Worm (Caenorhabditis elegans) whole organism, late embryonic: ENCODE results near the gene srx-120.
A peak's percentile ranks its signal among the peaks of the same experiment; 100 is the strongest.

Source experiments
- K09A11.1 ChIP-seq: sonication (generic microtip); optimal IDR thresholded peaks from 2 replicates; lab custom pipeline; 2017; ENCODE audit warnings: antibody characterized with exemption, mild to moderate bottlenecking, missing genetic modification characterization, missing compliant biosample characterization; ENCODE audit not compliant: insufficient read depth
- T23F11.4 ChIP-seq: fragments of 200-800 bp; sonication (Bioruptor generic); optimal IDR thresholded peaks from 2 replicates; lab custom pipeline; 2018; ENCODE audit warnings: mild to moderate bottlenecking, missing genetic modification characterization, missing compliant biosample characterization
- Y22D7AL.16 ChIP-seq: sonication (generic microtip); optimal IDR thresholded peaks from 2 replicates; lab custom pipeline; 2016; ENCODE audit warnings: missing genetic modification characterization, missing compliant biosample characterization
- ama-1 ChIP-seq: fragments of 150-350 bp; optimal IDR thresholded peaks from 2 replicates; lab custom pipeline; 2014
- ceh-2 ChIP-seq: sonication (generic microtip); optimal IDR thresholded peaks from 2 replicates; lab custom pipeline; 2016; ENCODE audit warnings: missing genotype, missing genetic modification characterization, missing compliant biosample characterization
- ceh-30 ChIP-seq: fragments of 150-350 bp; optimal IDR thresholded peaks from 2 replicates; lab custom pipeline; 2014; ENCODE audit warnings: missing biosample characterization, missing genetic modification characterization
- ceh-45 ChIP-seq: fragments of 200-800 bp; sonication (Bioruptor generic); IDR thresholded peaks from 2 replicates; pipeline ENCODE4 v1.3.6; 2022; ENCODE audit warnings: missing genetic modification reagents, missing genetic modification characterization, missing compliant biosample characterization
- ceh-6 ChIP-seq: fragments of 200-800 bp; sonication (Bioruptor generic); optimal IDR thresholded peaks from 2 replicates; lab custom pipeline; 2018; ENCODE audit warnings: mild to moderate bottlenecking, missing genetic modification characterization, missing compliant biosample characterization
- ceh-9 ChIP-seq: sonication (generic microtip); optimal IDR thresholded peaks from 2 replicates; lab custom pipeline; 2016; ENCODE audit warnings: mild to moderate bottlenecking, missing genetic modification characterization, inconsistent platforms, missing compliant biosample characterization
- dve-1 ChIP-seq: sonication (generic microtip); optimal IDR thresholded peaks from 2 replicates; lab custom pipeline; 2017; ENCODE audit warnings: antibody characterized with exemption, mild to moderate bottlenecking, missing genetic modification characterization, missing compliant biosample characterization
- elt-2 ChIP-seq: sonication (generic microtip); optimal IDR thresholded peaks from 2 replicates; lab custom pipeline; 2016; ENCODE audit warnings: missing genetic modification reagents, missing genetic modification characterization, missing compliant biosample characterization
- eyg-1 ChIP-seq: sonication (generic microtip); optimal IDR thresholded peaks from 2 replicates; lab custom pipeline; 2016; ENCODE audit warnings: missing genotype, missing genetic modification characterization, missing compliant biosample characterization
- fkh-6 ChIP-seq: sonication (generic microtip); optimal IDR thresholded peaks from 2 replicates; lab custom pipeline; 2016; ENCODE audit warnings: missing genetic modification characterization, missing compliant biosample characterization
- gmeb-2 ChIP-seq: sonication (generic microtip); optimal IDR thresholded peaks from 2 replicates; lab custom pipeline; 2016; ENCODE audit warnings: missing genetic modification characterization, inconsistent platforms, missing compliant biosample characterization
- hlh-13 ChIP-seq: fragments of 200-800 bp; sonication (Bioruptor generic); optimal IDR thresholded peaks from 2 replicates; lab custom pipeline; 2018; ENCODE audit warnings: mild to moderate bottlenecking, missing genetic modification characterization, missing compliant biosample characterization
- hlh-30 ChIP-seq: sonication (generic microtip); optimal IDR thresholded peaks from 2 replicates; lab custom pipeline; 2017; ENCODE audit warnings: antibody characterized with exemption, missing genetic modification characterization, missing compliant biosample characterization; ENCODE audit not compliant: insufficient read depth
- hlh-6 ChIP-seq: sonication (generic microtip); optimal IDR thresholded peaks from 2 replicates; lab custom pipeline; 2016; ENCODE audit warnings: missing genotype, missing genetic modification characterization, missing compliant biosample characterization
- hlh-8 ChIP-seq: sonication (generic microtip); optimal IDR thresholded peaks from 2 replicates; lab custom pipeline; 2016; ENCODE audit warnings: missing genotype, missing genetic modification characterization, missing compliant biosample characterization
- lim-6 ChIP-seq: sonication (generic microtip); optimal IDR thresholded peaks from 2 replicates; lab custom pipeline; 2016; ENCODE audit warnings: missing genetic modification characterization, missing compliant biosample characterization
- lin-11 ChIP-seq: fragments of 200-800 bp; sonication (Bioruptor generic); optimal IDR thresholded peaks from 2 replicates; lab custom pipeline; 2018; ENCODE audit warnings: mild to moderate bottlenecking, missing genetic modification characterization, missing compliant biosample characterization
- madf-2 ChIP-seq: sonication (generic microtip); optimal IDR thresholded peaks from 2 replicates; lab custom pipeline; 2017; ENCODE audit warnings: missing genetic modification characterization, missing compliant biosample characterization
- nfya-1 ChIP-seq: sonication (generic microtip); optimal IDR thresholded peaks from 2 replicates; lab custom pipeline; 2017; ENCODE audit warnings: missing genetic modification characterization, mild to moderate bottlenecking, missing compliant biosample characterization, antibody characterized with exemption, moderate library complexity
- npax-4 ChIP-seq: sonication (generic microtip); optimal IDR thresholded peaks from 2 replicates; lab custom pipeline; 2016; ENCODE audit warnings: missing genetic modification characterization, missing compliant biosample characterization
- odd-2 ChIP-seq: sonication (generic microtip); optimal IDR thresholded peaks from 2 replicates; lab custom pipeline; 2017; ENCODE audit warnings: antibody characterized with exemption, mild to moderate bottlenecking, missing genetic modification characterization, missing compliant biosample characterization
- pag-3 ChIP-seq: sonication (generic microtip); optimal IDR thresholded peaks from 2 replicates; lab custom pipeline; 2016; ENCODE audit warnings: missing compliant biosample characterization, missing genetic modification characterization, borderline replicate concordance
- pha-2 ChIP-seq: sonication (generic microtip); optimal IDR thresholded peaks from 2 replicates; lab custom pipeline; 2017; ENCODE audit warnings: mild to moderate bottlenecking, missing genetic modification characterization, missing compliant biosample characterization
- pha-4 ChIP-seq: fragments of 150-350 bp; optimal IDR thresholded peaks from 2 replicates; lab custom pipeline; 2018; ENCODE audit warnings: missing biosample characterization, missing genetic modification reagents, missing genetic modification characterization
- pqm-1 ChIP-seq: sonication (generic microtip); optimal IDR thresholded peaks from 2 replicates; lab custom pipeline; 2016; ENCODE audit warnings: missing genetic modification characterization, missing compliant biosample characterization
- pros-1 ChIP-seq: fragments of 150-350 bp; optimal IDR thresholded peaks from 2 replicates; lab custom pipeline; 2014; ENCODE audit warnings: missing biosample characterization, missing genetic modification reagents, missing genetic modification characterization
- ref-2 ChIP-seq: sonication (generic microtip); optimal IDR thresholded peaks from 2 replicates; lab custom pipeline; 2016; ENCODE audit warnings: missing genetic modification characterization, missing compliant biosample characterization
- unc-3 ChIP-seq, 2 experiments: fragments of 200-800 bp in 1 of 2; sonication (Bioruptor generic) in 1 of 2; sonication (generic microtip) in 1 of 2; conservative IDR thresholded peaks in 1 of 2; optimal IDR thresholded peaks in 1 of 2; 2 replicates each; pipeline versions ENCODE4 v1.3.6 to Lab custom; 2016 to 2022; ENCODE audit warnings: missing compliant biosample characterization in 2 of 2, missing genetic modification characterization in 2 of 2, missing genetic modification reagents in 1 of 2
- unc-42 ChIP-seq: sonication (generic microtip); optimal IDR thresholded peaks from 2 replicates; lab custom pipeline; 2016; ENCODE audit warnings: missing genotype, missing genetic modification characterization, missing compliant biosample characterization
- unc-55 ChIP-seq: sonication (generic microtip); optimal IDR thresholded peaks from 2 replicates; lab custom pipeline; 2017; ENCODE audit warnings: missing biosample characterization, missing genetic modification reagents, missing genetic modification characterization
- unc-86 ChIP-seq: sonication (generic microtip); optimal IDR thresholded peaks from 2 replicates; lab custom pipeline; 2016; ENCODE audit warnings: missing genetic modification characterization, missing compliant biosample characterization

srx-120 gene

ce11 chrII:12494556-12495131 is 36.4 kb upstream of the srx-120 start, which contains the start of gene col-85 (continued):
- TF ChIP-seq gmeb-2 (tag; lab: Kevin White, UChicago) (peak; percentile 98), odd-2 (tag; lab: Kevin White, UChicago) (peak; percentile 79), pag-3 (peak; percentile 89), ceh-9 (tag; lab: Kevin White, UChicago) (peak; percentile 93), pros-1 (tag; lab: Kevin White, UChicago) (no peak), K09A11.1 (tag; lab: Kevin White, UChicago) (peak; percentile 88), hlh-30 (tag; lab: Kevin White, UChicago) (peak; percentile 46), ceh-45 (peak; percentile 96), pha-2 (tag; lab: Kevin White, UChicago) (peak; percentile 94), ceh-2 (tag; lab: Kevin White, UChicago) (peak; percentile 88), ref-2 (tag; lab: Kevin White, UChicago) (peak; percentile 89), ceh-6 (GFP tag; lab: Kevin White, UChicago) (peak; percentile 91), npax-4 (tag; lab: Kevin White, UChicago) (peak; percentile 88), hlh-6 (tag; lab: Kevin White, UChicago) (peak; percentile 95), hlh-13 (peak; percentile 94), nfya-1 (tag; lab: Kevin White, UChicago) (peak; percentile 84)

ce11 chrII:12496981-12497380 is 34.1 kb upstream of the srx-120 start, which contains the start of gene T21B4.3:
T21B4.3 (minus strand) TSS chrII:12497081.
- TF ChIP-seq hlh-8 (tag; lab: Kevin White, UChicago): no peak
- no peak for TF ChIP-seq unc-3 (GFP tag; conservative IDR thresholded peaks at IDR 0.05; lab: Robert Waterston, UW)
- TF ChIP-seq unc-3 (tag; optimal IDR thresholded peaks at IDR 0.05; lab: Kevin White, UChicago): no peak
- TF ChIP-seq fkh-6 (tag; lab: Kevin White, UChicago): no peak
- TF ChIP-seq unc-55: no peak
- no peak for TF ChIP-seq pqm-1 (tag; lab: Kevin White, UChicago)
- TF ChIP-seq lin-11 (tag; lab: Kevin White, UChicago): no peak
- TF ChIP-seq, all 69 proteins: peak for 0

- TF ChIP-seq madf-2 (tag; lab: Kevin White, UChicago): no peak
- no peak for TF ChIP-seq unc-86 (tag; lab: Kevin White, UChicago)
- peak; percentile 92 for TF ChIP-seq unc-42
Observed at ce11 chrII:12499969-12500368, 31.1 kb upstream of the srx-120 start.

ce11 chrII:12502784-12503183 is 28.3 kb upstream of the srx-120 start, which contains the start of gene ador-1:
ador-1 (minus strand) TSS chrII:12502884.
- TF ChIP-seq pag-3 (no peak), ceh-30 (no peak), fkh-6 (tag; lab: Kevin White, UChicago) (no peak), lim-6 (tag; lab: Kevin White, UChicago) (no peak), hlh-6 (tag; lab: Kevin White, UChicago) (no peak), eyg-1 (tag; lab: Kevin White, UChicago) (no peak), lin-11 (tag; lab: Kevin White, UChicago) (no peak), pha-2 (tag; lab: Kevin White, UChicago) (no peak), T23F11.4 (GFP tag; lab: Kevin White, UChicago) (no peak), Y22D7AL.16 (tag; lab: Kevin White, UChicago) (no peak), ama-1 (no peak), elt-2 (no peak), ref-2 (tag; lab: Kevin White, UChicago) (no peak), pha-4 (tag; lab: Kevin White, UChicago) (no peak), dve-1 (tag; lab: Kevin White, UChicago) (no peak), ceh-9 (tag; lab: Kevin White, UChicago) (no peak)
- TF ChIP-seq, all 69 proteins: peak for 0
